Worm (Caenorhabditis elegans) whole organism, L4/young adult: ENCODE results near the gene Y1B5A.1.

Experiments
- W03F9.2 ChIP-seq: fragments of 150-350 bp; optimal IDR thresholded peaks from 2 replicates; lab custom pipeline; 2014; ENCODE audit warnings: missing biosample characterization, missing genetic modification characterization
- dao-5 ChIP-seq: sonication (generic microtip); optimal IDR thresholded peaks from 2 replicates; lab custom pipeline; 2016; ENCODE audit warnings: missing genotype, missing genetic modification characterization, moderate library complexity, missing compliant biosample characterization
- him-1 ChIP-seq: sonication (generic microtip); optimal IDR thresholded peaks from 2 replicates; lab custom pipeline; 2016; ENCODE audit warnings: missing genotype, missing genetic modification reagents, missing genetic modification characterization, missing compliant biosample characterization

DNA sequence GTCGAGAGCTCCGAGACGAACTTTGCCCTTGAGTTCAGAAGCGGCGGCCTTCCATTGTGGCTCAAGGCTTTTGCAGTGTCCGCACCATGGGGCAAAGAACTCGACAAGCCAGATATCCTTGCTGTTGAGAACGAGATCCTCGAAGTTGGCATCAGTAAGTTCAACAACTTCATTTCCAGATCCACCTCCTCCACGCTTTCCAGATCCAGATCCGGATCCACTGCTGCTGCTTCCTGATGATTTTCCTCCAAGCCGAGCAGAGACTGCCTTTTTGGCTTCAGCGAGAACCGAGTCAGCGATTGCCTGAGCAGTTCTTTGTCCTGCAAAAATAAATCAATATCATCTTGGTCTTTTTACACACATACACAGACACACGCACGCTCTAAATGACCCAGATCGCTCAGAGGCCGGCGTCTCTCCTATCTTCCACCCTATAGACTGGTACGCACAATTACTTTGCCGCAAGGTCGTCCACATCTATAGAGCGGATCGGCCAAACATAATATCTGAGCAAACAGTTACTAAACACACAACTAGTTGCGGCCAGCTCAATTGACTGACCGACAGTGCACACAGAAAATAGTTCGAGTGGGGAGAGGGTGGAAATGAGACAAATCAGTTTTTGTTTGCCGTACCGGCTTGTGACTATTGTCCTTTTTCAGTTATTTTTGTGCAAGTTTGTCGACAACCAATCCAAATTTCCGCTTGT is 17.8 kb upstream of the Y1B5A.1 start:
- TF ChIP-seq him-1 (tag; lab: Kevin White, UChicago) (no peak), dao-5 (no peak), W03F9.2 (tag; lab: Kevin White, UChicago) (no peak)
